Fruit fly (Drosophila melanogaster): ENCODE data around the gene ttk.

The ttk gene

dm6 chr3R:31743279-31743678 is 29.6 kb downstream of the ttk start, which contains the start of gene Tbca (continued):
- no peak for TF ChIP-seq CG11695 (GFP tag; IDR thresholded peaks at IDR 0.05)
- peak; percentile 53 for TF ChIP-seq knrl (GFP tag; IDR thresholded peaks at IDR 0.05; ENCODE audit: partially characterized antibody)
- TF ChIP-seq pzg (GFP tag; optimal IDR thresholded peaks at IDR 0.05) = peak; percentile 79
- TF ChIP-seq jigr1 (GFP tag; IDR thresholded peaks at IDR 0.05) = no peak
- TF ChIP-seq CG13287 (GFP tag; IDR thresholded peaks at IDR 0.05; ENCODE audit: partially characterized antibody) = peak; percentile 72
- TF ChIP-seq E2f2 (GFP tag; IDR thresholded peaks at IDR 0.05) = peak; percentile 98
- peak; percentile 70 for TF ChIP-seq CG4360 (GFP tag; IDR thresholded peaks at IDR 0.05)
- TF ChIP-seq B-H1 (GFP tag; IDR thresholded peaks at IDR 0.05) = no peak
- no peak for TF ChIP-seq Dad (GFP tag; optimal IDR thresholded peaks at IDR 0.05)
- 0 out of 2 replicates have a peak, but pooled peaks have one; percentile 16 for TF ChIP-seq CG17328 (GFP tag; IDR thresholded peaks at IDR 0.05)
- TF ChIP-seq CG14441 (GFP tag; IDR thresholded peaks at IDR 0.05) = no peak
- peak; percentile 68 for TF ChIP-seq BEAF-32 (GFP tag; optimal IDR thresholded peaks at IDR 0.05)
- peak; percentile 32; the same call in 1 of the 3 replicates for TF ChIP-seq Aef1 (GFP tag; IDR thresholded peaks at IDR 0.05)
- no peak for TF ChIP-seq pan (optimal IDR thresholded peaks at IDR 0.05)
- no peak for TF ChIP-seq pan (GFP tag; optimal IDR thresholded peaks at IDR 0.05 in 1 of 2, IDR thresholded peaks at IDR 0.05 in 1 of 2)
- TF ChIP-seq E2f1 (GFP tag; IDR thresholded peaks at IDR 0.05) = no peak
- TF ChIP-seq zen (tag; optimal IDR thresholded peaks at IDR 0.05) = no peak
- no peak for TF ChIP-seq Ada2b (GFP tag; IDR thresholded peaks at IDR 0.05)
- TF ChIP-seq CG5245 (GFP tag; optimal IDR thresholded peaks at IDR 0.05) = no peak
- no peak for TF ChIP-seq wek (GFP tag; optimal IDR thresholded peaks at IDR 0.05)
- no peak for TF ChIP-seq emc (GFP tag; optimal IDR thresholded peaks at IDR 0.05)
- TF ChIP-seq Opbp (GFP tag; IDR thresholded peaks at IDR 0.05; ENCODE audit: partially characterized antibody) = peak; percentile 55; the same call in 1 of the 3 replicates
- no peak for TF ChIP-seq CG12236 (GFP tag; optimal IDR thresholded peaks at IDR 0.05)
- TF ChIP-seq gfzf (GFP tag; optimal IDR thresholded peaks at IDR 0.05) = peak; percentile 37
- TF ChIP-seq CG31224 (GFP tag; IDR thresholded peaks at IDR 0.05) = no peak
- no peak for TF ChIP-seq mam (GFP tag; optimal IDR thresholded peaks at IDR 0.05)
- TF ChIP-seq CoRest (tag; optimal IDR thresholded peaks at IDR 0.05) = no peak
- TF ChIP-seq CG8359 (GFP tag; optimal IDR thresholded peaks at IDR 0.05; ENCODE audit: borderline replicate concordance) = no peak
- TF ChIP-seq CG4424 (GFP tag; optimal IDR thresholded peaks at IDR 0.05) = no peak
- no peak for TF ChIP-seq gce (GFP tag; IDR thresholded peaks at IDR 0.05)
- TF ChIP-seq MESR4 (GFP tag; optimal IDR thresholded peaks at IDR 0.05) = peak; percentile 64
- peak; percentile 29 for TF ChIP-seq CG9797 (GFP tag; optimal IDR thresholded peaks at IDR 0.05)
- peak; percentile 64; the same call in 1 of the 2 replicates for TF ChIP-seq MBD-R2 (GFP tag; IDR thresholded peaks at IDR 0.05)
- TF ChIP-seq Taf1 (GFP tag; IDR thresholded peaks at IDR 0.05) = no peak
- peak; percentile 52 for TF ChIP-seq HmgZ (tag; optimal IDR thresholded peaks at IDR 0.05)
- TF ChIP-seq CG15514 (GFP tag; optimal IDR thresholded peaks at IDR 0.05) = peak; percentile 99
- TF ChIP-seq CTCF (GFP tag; optimal IDR thresholded peaks at IDR 0.05) = peak; percentile 59
- no peak for TF ChIP-seq tin (GFP tag; optimal IDR thresholded peaks at IDR 0.05)

- TF ChIP-seq CG6175 (GFP tag; IDR thresholded peaks at IDR 0.05) (no peak), ci (GFP tag; IDR thresholded peaks at IDR 0.05) (peak; percentile 57; the same call in 1 of the 3 replicates), CG6813 (GFP tag; optimal IDR thresholded peaks at IDR 0.05) (peak; percentile 27), CG12391 (tag; optimal IDR thresholded peaks at IDR 0.05) (peak; percentile 49), pros (GFP tag; optimal IDR thresholded peaks at IDR 0.05) (no peak), ash1 (GFP tag; optimal IDR thresholded peaks at IDR 0.05) (no peak), mam (GFP tag; optimal IDR thresholded peaks at IDR 0.05) (peak; percentile 8), CG11560 (tag; IDR thresholded peaks at IDR 0.05) (no peak), CG30020 (tag; optimal IDR thresholded peaks at IDR 0.05) (no peak), H2.0 (GFP tag; IDR thresholded peaks at IDR 0.05) (no peak), CG17568 (GFP tag; optimal IDR thresholded peaks at IDR 0.05) (no peak), Lim3 (GFP tag; IDR thresholded peaks at IDR 0.05) (no peak), CG16779 (GFP tag; IDR thresholded peaks at IDR 0.05) (no peak), ranshi (GFP tag; IDR thresholded peaks at IDR 0.05) (peak; percentile 48), toy (GFP tag; IDR thresholded peaks at IDR 0.05) (no peak), Kr (GFP tag; optimal IDR thresholded peaks at IDR 0.05) (no peak)
Observed at dm6 chr3R:31744044-31744652, 30.5 kb downstream of the ttk start, which contains the start of gene CG1896. Gene CG1896 (plus strand): TSS chr3R:31744282.

Measured in whole organism, embryonic.